Worm (Caenorhabditis elegans) whole organism, late embryonic: ENCODE data around the gene him-10.

Experiments
- ceh-22 ChIP-seq: sonication (generic microtip); optimal IDR thresholded peaks from 2 replicates; lab custom pipeline; 2017; ENCODE audit warnings: missing biosample characterization, missing genetic modification characterization
- fkh-10 ChIP-seq: fragments of 150-350 bp; optimal IDR thresholded peaks from 2 replicates; lab custom pipeline; 2014; ENCODE audit warnings: missing biosample characterization, missing genetic modification reagents, missing genetic modification characterization
- fkh-6 ChIP-seq: sonication (generic microtip); optimal IDR thresholded peaks from 2 replicates; lab custom pipeline; 2016; ENCODE audit warnings: missing genetic modification characterization, missing compliant biosample characterization
- gmeb-2 ChIP-seq: sonication (generic microtip); optimal IDR thresholded peaks from 2 replicates; lab custom pipeline; 2016; ENCODE audit warnings: missing genetic modification characterization, inconsistent platforms, missing compliant biosample characterization
- lin-11 ChIP-seq: fragments of 200-800 bp; sonication (Bioruptor generic); optimal IDR thresholded peaks from 2 replicates; lab custom pipeline; 2018; ENCODE audit warnings: mild to moderate bottlenecking, missing genetic modification characterization, missing compliant biosample characterization
- unc-55 ChIP-seq: sonication (generic microtip); optimal IDR thresholded peaks from 2 replicates; lab custom pipeline; 2017; ENCODE audit warnings: missing biosample characterization, missing genetic modification reagents, missing genetic modification characterization

- TF ChIP-seq gmeb-2, result no peak
- TF ChIP-seq ceh-22 (tag; lab: Kevin White, UChicago), result no peak
- no peak for TF ChIP-seq lin-11 (tag; lab: Kevin White, UChicago)
- TF ChIP-seq fkh-10 (GFP tag; lab: Kevin White, UChicago), result no peak
- TF ChIP-seq unc-55 (GFP tag; lab: Kevin White, UChicago), result no peak
- no peak for TF ChIP-seq fkh-6 (tag; lab: Kevin White, UChicago)
These were observed 32.3 kb downstream of the him-10 start for ce11 chrIII:5835163-5835871.
